Worm (Caenorhabditis elegans) whole organism, L2 larva: ENCODE results near the gene rig-3.

ENCODE experiments used
- C34F6.9 ChIP-seq: fragments of 150-350 bp; optimal IDR thresholded peaks from 2 replicates; lab custom pipeline; 2014; ENCODE audit warnings: missing biosample characterization, missing genetic modification characterization
- F13H6.1 ChIP-seq: sonication (generic microtip); optimal IDR thresholded peaks from 2 replicates; lab custom pipeline; 2016; ENCODE audit warnings: missing genetic modification characterization, missing compliant biosample characterization
- alr-1 ChIP-seq: fragments of 150-350 bp; optimal IDR thresholded peaks from 2 replicates; lab custom pipeline; 2014; ENCODE audit warnings: missing biosample characterization, missing genetic modification characterization
- ama-1 ChIP-seq: fragments of 150-350 bp; optimal IDR thresholded peaks from 2 replicates; lab custom pipeline; 2018; ENCODE audit warnings: inconsistent platforms
- blmp-1 ChIP-seq: sonication (generic microtip); optimal IDR thresholded peaks from 2 replicates; lab custom pipeline; 2017; ENCODE audit warnings: missing genetic modification characterization, mild to moderate bottlenecking, missing compliant biosample characterization, antibody characterized with exemption, moderate library complexity; ENCODE audit not compliant: insufficient read depth
- ceh-16 ChIP-seq: fragments of 150-350 bp; optimal IDR thresholded peaks from 2 replicates; lab custom pipeline; 2014; ENCODE audit warnings: missing biosample characterization, missing genetic modification characterization
- ceh-82 ChIP-seq: fragments of 150-350 bp; optimal IDR thresholded peaks from 2 replicates; lab custom pipeline; 2014; ENCODE audit warnings: missing biosample characterization, missing genetic modification characterization
- crh-2 ChIP-seq: sonication (generic microtip); optimal IDR thresholded peaks from 2 replicates; lab custom pipeline; 2017; ENCODE audit warnings: missing biosample characterization, missing genetic modification characterization
- dmd-4 ChIP-seq: sonication (generic microtip); optimal IDR thresholded peaks from 2 replicates; lab custom pipeline; 2017; ENCODE audit warnings: missing biosample characterization, missing genetic modification characterization
- elt-1 ChIP-seq: fragments of 150-350 bp; optimal IDR thresholded peaks from 2 replicates; lab custom pipeline; 2014; ENCODE audit warnings: missing biosample characterization, missing genetic modification characterization
- fos-1 ChIP-seq: fragments of 150-350 bp; optimal IDR thresholded peaks from 2 replicates; lab custom pipeline; 2014; ENCODE audit warnings: missing biosample characterization, missing genetic modification characterization
- gmeb-1 ChIP-seq: fragments of 150-350 bp; optimal IDR thresholded peaks from 2 replicates; lab custom pipeline; 2014; ENCODE audit warnings: missing biosample characterization, missing genetic modification characterization
- lsy-2 ChIP-seq, 2 experiments: fragments of 150-350 bp in 1 of 2; sonication (generic microtip) in 1 of 2; optimal IDR thresholded peaks; 2 replicates each; lab custom pipeline; 2014 to 2017; ENCODE audit warnings: missing biosample characterization in 2 of 2, missing genetic modification characterization in 2 of 2
- mdl-1 ChIP-seq, 2 experiments: fragments of 150-350 bp in 1 of 2; sonication (generic microtip) in 1 of 2; optimal IDR thresholded peaks; 2 replicates each; lab custom pipeline; 2017; ENCODE audit warnings: missing biosample characterization in 2 of 2, missing genetic modification characterization in 2 of 2
- nhr-10 ChIP-seq: sonication (generic microtip); optimal IDR thresholded peaks from 2 replicates; lab custom pipeline; 2017; ENCODE audit warnings: missing biosample characterization, missing genetic modification characterization
- nhr-12 ChIP-seq: fragments of 150-350 bp; optimal IDR thresholded peaks from 2 replicates; lab custom pipeline; 2014; ENCODE audit warnings: missing biosample characterization, missing genetic modification characterization
- nhr-129 ChIP-seq: fragments of 150-350 bp; optimal IDR thresholded peaks from 2 replicates; lab custom pipeline; 2014; ENCODE audit warnings: missing biosample characterization, missing genetic modification characterization
- nhr-21 ChIP-seq: fragments of 150-350 bp; optimal IDR thresholded peaks from 2 replicates; lab custom pipeline; 2014; ENCODE audit warnings: missing biosample characterization, missing genetic modification characterization
- nhr-23 ChIP-seq: fragments of 150-350 bp; optimal IDR thresholded peaks from 2 replicates; lab custom pipeline; 2014; ENCODE audit warnings: missing biosample characterization, missing genetic modification reagents, missing genetic modification characterization
- peb-1 ChIP-seq: fragments of 150-350 bp; optimal IDR thresholded peaks from 2 replicates; lab custom pipeline; 2014; ENCODE audit warnings: missing biosample characterization, missing genetic modification characterization
- sem-4 ChIP-seq: fragments of 150-350 bp; optimal IDR thresholded peaks from 2 replicates; lab custom pipeline; 2014; ENCODE audit warnings: missing biosample characterization, missing genetic modification reagents, missing genetic modification characterization
- sma-3 ChIP-seq: sonication (generic microtip); optimal IDR thresholded peaks from 2 replicates; lab custom pipeline; 2016; ENCODE audit warnings: missing genetic modification reagents, missing genetic modification characterization, missing compliant biosample characterization
- sma-9 ChIP-seq, 2 experiments: fragments of 150-350 bp in 1 of 2; sonication (generic microtip) in 1 of 2; optimal IDR thresholded peaks; 2 replicates each; lab custom pipeline; 2014 to 2016; ENCODE audit warnings: missing genetic modification characterization in 2 of 2, mild to moderate bottlenecking in 1 of 2, missing biosample characterization in 1 of 2, missing compliant biosample characterization in 1 of 2, missing genetic modification reagents in 1 of 2, moderate library complexity in 1 of 2
- snpc-4 ChIP-seq: fragments of 150-350 bp; optimal IDR thresholded peaks from 2 replicates; lab custom pipeline; 2014; ENCODE audit warnings: missing biosample characterization, missing genetic modification characterization
- unc-39 ChIP-seq: fragments of 150-350 bp; optimal IDR thresholded peaks from 2 replicates; lab custom pipeline; 2014; ENCODE audit warnings: missing biosample characterization, missing genetic modification characterization
- ztf-1 ChIP-seq: fragments of 200-800 bp; sonication (Bioruptor generic); conservative IDR thresholded peaks from 2 replicates; pipeline ENCODE4 v1.3.6; 2022; ENCODE audit warnings: missing genetic modification characterization, missing compliant biosample characterization
- ztf-4 ChIP-seq: fragments of 150-350 bp; optimal IDR thresholded peaks from 2 replicates; lab custom pipeline; 2014; ENCODE audit warnings: missing biosample characterization, missing genetic modification characterization

rig-3 gene

DNA sequence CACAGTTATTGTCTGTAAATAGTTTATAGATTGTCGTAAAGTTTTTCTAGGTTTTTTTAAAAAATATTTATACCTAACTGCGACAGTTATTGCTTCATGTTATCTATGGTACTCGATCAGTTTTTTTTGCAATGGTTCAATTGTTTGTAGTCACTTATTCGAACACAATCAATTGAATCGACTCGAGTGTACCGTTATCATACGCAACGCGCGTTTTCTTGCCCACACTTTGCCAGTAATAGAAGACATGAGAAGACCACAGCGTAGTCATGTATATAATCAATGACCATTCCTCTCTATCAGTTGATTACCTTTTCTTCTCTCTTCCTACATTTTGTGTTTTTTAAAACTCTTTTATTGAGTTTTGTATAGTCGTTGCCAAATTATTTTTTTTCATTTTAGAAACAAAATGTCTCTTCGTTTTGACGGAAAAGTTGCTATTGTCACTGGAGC is 35.4 kb upstream of the rig-3 start, which contains the start of gene dhs-28:
Gene dhs-28, plus strand, starts transcription at position 403 of the 453 bp plus-strand sequence.
- TF ChIP-seq nhr-21 = no peak
- TF ChIP-seq lsy-2 (tag; optimal IDR thresholded peaks at IDR 0.05; lab: Kevin White, UChicago) = no peak
- peak; percentile 40 for TF ChIP-seq sma-3
- TF ChIP-seq fos-1 (tag; lab: Kevin White, UChicago) = peak; percentile 84
- peak; percentile 68 for TF ChIP-seq sma-9 (GFP tag; optimal IDR thresholded peaks at IDR 0.05; lab: Kevin White, UChicago)
- TF ChIP-seq sma-9 (tag; optimal IDR thresholded peaks at IDR 0.05; lab: Kevin White, UChicago) = no peak
- TF ChIP-seq crh-2 (tag; lab: Kevin White, UChicago) = peak; percentile 53
- TF ChIP-seq nhr-12 (tag; lab: Kevin White, UChicago) = no peak
- no peak for TF ChIP-seq dmd-4 (tag; lab: Kevin White, UChicago)
- TF ChIP-seq nhr-23 = no peak
- peak; percentile 27 for TF ChIP-seq ama-1 (lab: Kevin White, UChicago)
- peak; percentile 26 for TF ChIP-seq F13H6.1
- TF ChIP-seq mdl-1 (tag; optimal IDR thresholded peaks at IDR 0.05; lab: Kevin White, UChicago) = no peak

- TF ChIP-seq mdl-1 (tag; optimal IDR thresholded peaks at IDR 0.05; lab: Kevin White, UChicago) = no peak
- TF ChIP-seq lsy-2 (tag; optimal IDR thresholded peaks at IDR 0.05; lab: Kevin White, UChicago) = no peak
- TF ChIP-seq unc-39 (tag; lab: Kevin White, UChicago) = no peak
- no peak for TF ChIP-seq ztf-1
- no peak for TF ChIP-seq nhr-21
- TF ChIP-seq elt-1 (tag; lab: Kevin White, UChicago) = no peak
- no peak for TF ChIP-seq gmeb-1 (tag; lab: Kevin White, UChicago)
- TF ChIP-seq sma-9 (GFP tag; optimal IDR thresholded peaks at IDR 0.05; lab: Kevin White, UChicago) = no peak
- no peak for TF ChIP-seq sma-9 (tag; optimal IDR thresholded peaks at IDR 0.05; lab: Kevin White, UChicago)
- no peak for TF ChIP-seq ztf-4 (tag; lab: Kevin White, UChicago)
Measured at ce11 chrX:6819135-6819534, 34.3 kb upstream of the rig-3 start.

- TF ChIP-seq ceh-16 (tag; lab: Kevin White, UChicago) = no peak
- TF ChIP-seq fos-1 (tag; lab: Kevin White, UChicago) = peak; percentile 57
Measured at ce11 chrX:6819633-6820032, 33.8 kb upstream of the rig-3 start.

- no peak for TF ChIP-seq ztf-4 (tag; lab: Kevin White, UChicago)
- TF ChIP-seq sma-9 (GFP tag; optimal IDR thresholded peaks at IDR 0.05; lab: Kevin White, UChicago) = peak; percentile 21
- no peak for TF ChIP-seq sma-9 (tag; optimal IDR thresholded peaks at IDR 0.05; lab: Kevin White, UChicago)
- peak; percentile 18 for TF ChIP-seq F13H6.1
- TF ChIP-seq peb-1 (tag; lab: Kevin White, UChicago) = no peak
- TF ChIP-seq ceh-82 (tag; lab: Kevin White, UChicago) = no peak
- no peak for TF ChIP-seq alr-1 (tag; lab: Kevin White, UChicago)
- TF ChIP-seq snpc-4 (tag; lab: Kevin White, UChicago) = no peak
- no peak for TF ChIP-seq elt-1 (tag; lab: Kevin White, UChicago)
- TF ChIP-seq lsy-2 (tag; optimal IDR thresholded peaks at IDR 0.05; lab: Kevin White, UChicago) = no peak
- TF ChIP-seq nhr-129 (tag; lab: Kevin White, UChicago) = peak; percentile 27
- no peak for TF ChIP-seq sem-4 (tag; lab: Kevin White, UChicago)
- no peak for TF ChIP-seq blmp-1 (tag; lab: Kevin White, UChicago)
Measured at ce11 chrX:6822552-6822951, 30.9 kb upstream of the rig-3 start.

DNA sequence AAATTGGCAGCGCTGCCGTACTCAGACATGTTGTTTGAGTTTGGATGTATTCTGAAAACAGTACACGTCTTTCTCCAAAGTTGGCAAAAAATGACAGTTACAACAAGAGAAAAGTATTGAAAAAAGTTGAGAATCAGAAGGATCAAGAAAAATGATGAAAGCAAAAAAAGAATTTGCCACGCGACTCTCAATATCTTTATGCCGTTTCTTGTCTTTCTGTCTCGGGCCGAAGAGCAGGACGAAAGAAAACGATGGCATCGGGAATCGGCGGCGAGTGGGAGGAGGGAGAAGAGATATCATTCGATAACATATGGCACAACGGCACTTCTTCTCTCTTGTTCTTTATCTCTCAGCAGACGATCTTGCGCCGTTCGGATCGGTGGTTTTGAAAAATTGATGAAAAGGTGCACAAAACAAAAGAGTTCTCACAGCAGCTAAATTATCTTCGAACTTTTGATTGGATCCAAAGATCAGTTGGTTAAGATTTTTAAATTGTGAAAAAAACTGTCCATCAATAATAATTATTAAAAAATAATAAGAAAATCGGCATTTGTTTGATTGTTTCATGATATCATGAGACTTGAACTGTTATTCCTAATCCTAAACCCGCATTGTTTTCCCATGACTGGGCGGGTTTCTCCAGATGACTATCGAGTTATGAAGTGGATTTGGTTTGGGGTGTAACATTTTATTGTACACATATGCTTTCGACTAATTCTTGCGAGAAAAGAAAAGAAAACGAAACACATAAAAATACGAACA is 30.0 kb upstream of the rig-3 start, which contains the start of gene gei-15:
Gene gei-15, minus strand, starts transcription at position 51 of the 762 bp plus-strand sequence.
- TF ChIP-seq nhr-129 (tag; lab: Kevin White, UChicago) (peak; percentile 25), F13H6.1 (peak; percentile 29), sma-9 (GFP tag; optimal IDR thresholded peaks at IDR 0.05; lab: Kevin White, UChicago) (peak; percentile 30), sma-9 (tag; optimal IDR thresholded peaks at IDR 0.05; lab: Kevin White, UChicago) (no peak), nhr-10 (tag; lab: Kevin White, UChicago) (no peak)

DNA sequence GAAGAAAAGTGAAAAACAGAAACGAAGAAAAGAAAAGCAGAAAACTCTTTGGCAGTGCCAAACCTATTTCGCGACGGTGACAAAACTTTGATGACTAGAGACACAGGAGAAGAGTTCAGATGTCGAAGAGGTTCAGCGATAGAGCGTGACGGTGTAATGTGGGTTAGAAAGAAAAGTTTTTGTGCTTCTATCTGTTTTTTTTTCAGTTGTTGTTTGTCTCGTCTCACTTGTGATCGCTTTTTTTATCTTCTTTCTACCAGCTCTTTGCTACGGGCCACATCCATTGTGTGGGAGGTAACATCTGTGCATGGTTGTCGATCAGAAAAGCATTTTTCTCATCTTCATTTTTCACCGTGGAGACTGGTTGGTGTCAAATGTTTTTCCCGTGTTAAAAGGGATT is 27.6 kb upstream of the rig-3 start, which contains the start of gene F41B4.1:
Gene F41B4.1, minus strand, starts transcription at position 23 of the 400 bp plus-strand sequence.
- TF ChIP-seq lsy-2 (tag; optimal IDR thresholded peaks at IDR 0.05; lab: Kevin White, UChicago) (peak in 1 of 2 experiments; percentile 57), C34F6.9 (peak; percentile 33), ztf-4 (tag; lab: Kevin White, UChicago) (peak; percentile 21), F13H6.1 (peak; percentile 70), nhr-129 (tag; lab: Kevin White, UChicago) (peak; percentile 53), gmeb-1 (tag; lab: Kevin White, UChicago) (no peak), sma-9 (GFP tag; optimal IDR thresholded peaks at IDR 0.05; lab: Kevin White, UChicago) (peak; percentile 59), sma-9 (tag; optimal IDR thresholded peaks at IDR 0.05; lab: Kevin White, UChicago) (no peak), ceh-82 (tag; lab: Kevin White, UChicago) (no peak)
